Worm (Caenorhabditis elegans) whole organism, early embryonic: ENCODE results near the gene srz-67.
"Not testable (repeated sequence)": the region's sequence is repeated elsewhere in the genome, so short reads cannot be mapped to it uniquely, and the experiment has no call there.

Source experiments
- ama-1 ChIP-seq: fragments of 150-350 bp; optimal IDR thresholded peaks from 2 replicates; lab custom pipeline; 2014
- ceh-36 ChIP-seq: sonication (generic microtip); optimal IDR thresholded peaks from 2 replicates; lab custom pipeline; 2016; ENCODE audit warnings: missing genetic modification characterization, inconsistent platforms, missing compliant biosample characterization
- hmg-4 ChIP-seq: fragments of 200-800 bp; sonication (Bioruptor generic); optimal IDR thresholded peaks from 2 replicates; lab custom pipeline; 2018; ENCODE audit warnings: mild to moderate bottlenecking, missing genetic modification characterization, missing compliant biosample characterization
- tbx-11 ChIP-seq: fragments of 200-800 bp; sonication (Bioruptor generic); IDR thresholded peaks from 2 replicates; pipeline ENCODE4 v1.3.6; 2022; ENCODE audit warnings: missing genetic modification characterization, missing compliant biosample characterization

ce11 chrII:3191544-3191943, 45.4 kb downstream of the srz-67 start, which contains the start of gene Y27F2A.9:
- not testable (repeated sequence) for TF ChIP-seq ama-1 (lab: Kevin White, UChicago); hmg-4; tbx-11; ceh-36 (tag; lab: Kevin White, UChicago)
